Fruit fly (Drosophila melanogaster) whole organism, adult: ENCODE results near the gene mtd.

Experiments
- CG14711 ChIP-seq: fragments of 200-800 bp; sonication (Bioruptor generic); optimal IDR thresholded peaks from 2 replicates; lab custom pipeline; 2018; ENCODE audit warnings: missing biosample characterization, mild to moderate bottlenecking, missing genetic modification characterization, moderate library complexity
- CG1620 ChIP-seq: fragments of 200-800 bp; sonication (Bioruptor generic); optimal IDR thresholded peaks from 2 replicates; lab custom pipeline; 2016; ENCODE audit warnings: missing biosample characterization, missing genetic modification characterization
- CG33017 ChIP-seq: fragments of 200-800 bp; sonication (Bioruptor generic); optimal IDR thresholded peaks from 2 replicates; lab custom pipeline; 2018; ENCODE audit warnings: missing biosample characterization, mild to moderate bottlenecking, missing genetic modification characterization, moderate library complexity
- CG7045 ChIP-seq: fragments of 200-800 bp; sonication (Bioruptor generic); optimal IDR thresholded peaks from 2 replicates; lab custom pipeline; 2017; ENCODE audit warnings: missing biosample characterization, mild to moderate bottlenecking, missing genetic modification characterization
- Clk ChIP-seq: fragments of 200-800 bp; sonication (Bioruptor generic); optimal IDR thresholded peaks from 2 replicates; lab custom pipeline; 2017; ENCODE audit warnings: missing biosample characterization, missing genetic modification characterization
- Mnt ChIP-seq: fragments of 200-800 bp; sonication (Bioruptor generic); optimal IDR thresholded peaks from 2 replicates; lab custom pipeline; 2016; ENCODE audit warnings: missing biosample characterization, mild to moderate bottlenecking, missing genetic modification characterization
- bab1 ChIP-seq: fragments of 200-800 bp; sonication (Bioruptor generic); optimal IDR thresholded peaks from 3 replicates; lab custom pipeline; 2019; ENCODE audit warnings: missing biosample characterization, mild to moderate bottlenecking, missing genetic modification characterization, moderate library complexity
- ovo ChIP-seq: fragments of 200-800 bp; sonication (Bioruptor generic); optimal IDR thresholded peaks from 2 replicates; lab custom pipeline; 2016; ENCODE audit warnings: missing biosample characterization, missing genetic modification characterization

DNA sequence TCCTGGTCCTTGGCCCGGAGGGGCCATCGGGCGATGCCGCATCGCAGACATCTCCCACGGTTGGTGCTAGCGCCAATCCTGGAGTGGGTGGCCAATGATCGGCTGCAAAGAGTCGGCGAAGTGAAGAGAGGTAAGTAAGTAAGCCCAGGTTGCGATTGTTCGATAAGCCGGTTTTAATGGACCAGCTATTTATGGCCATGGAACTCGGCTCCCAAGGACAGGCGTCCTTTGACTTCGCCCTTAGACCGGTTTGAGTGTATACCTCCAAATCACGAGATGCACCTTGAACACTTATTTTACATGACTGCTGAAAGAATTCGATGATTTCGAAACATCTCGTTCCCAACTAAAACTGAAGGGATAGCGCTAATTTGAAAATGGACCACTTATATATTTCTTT is 35.5 kb upstream of the mtd start:
- TF ChIP-seq Mnt (GFP tag; lab: Kevin White, UChicago) (no peak), CG7045 (GFP tag; lab: Kevin White, UChicago) (no peak), bab1 (no peak), ovo (GFP tag; lab: Kevin White, UChicago) (no peak), CG1620 (GFP tag; lab: Kevin White, UChicago) (no peak), CG33017 (no peak), CG14711 (no peak), Clk (no peak)
